Fruit fly (Drosophila melanogaster) whole organism, embryonic: Measurements from ENCODE around the gene CG14024.

Experiments used
- Atf6 ChIP-seq: fragments of 200-800 bp; sonication (Bioruptor generic); IDR thresholded peaks from 2 replicates; pipeline ENCODE4 v1.3.6; 2022; ENCODE audit warnings: missing biosample characterization, missing genetic modification characterization
- B-H2 ChIP-seq: fragments of 200-800 bp; sonication (Bioruptor generic); optimal IDR thresholded peaks from 2 replicates; lab custom pipeline; 2018; ENCODE audit warnings: missing biosample characterization, mild to moderate bottlenecking, missing genetic modification characterization
- BEAF-32 ChIP-seq: fragments of 200-800 bp; sonication (Bioruptor generic); optimal IDR thresholded peaks from 3 replicates; lab custom pipeline; 2017; ENCODE audit warnings: missing biosample characterization, missing genetic modification characterization, mild to moderate bottlenecking, moderate library complexity, missing genetic modification reagents
- Bgb ChIP-seq: fragments of 200-800 bp; sonication (Bioruptor generic); IDR thresholded peaks from 2 replicates; pipeline ENCODE4 v1.3.6; 2022; ENCODE audit warnings: missing biosample characterization, missing genetic modification characterization; ENCODE audit not compliant: partially characterized antibody
- CG11456 ChIP-seq: fragments of 200-800 bp; sonication (Bioruptor generic); IDR thresholded peaks from 3 replicates; pipeline ENCODE4 v1.3.6; 2022; ENCODE audit warnings: missing biosample characterization, missing genetic modification characterization
- CG11504 ChIP-seq: fragments of 200-800 bp; sonication (Bioruptor generic); optimal IDR thresholded peaks from 3 replicates; lab custom pipeline; 2019; ENCODE audit warnings: missing biosample characterization, mild to moderate bottlenecking, missing genetic modification characterization, moderate library complexity
- CG13123 ChIP-seq: fragments of 200-800 bp; sonication (Bioruptor generic); optimal IDR thresholded peaks from 2 replicates; lab custom pipeline; 2016; ENCODE audit warnings: missing biosample characterization, missing genetic modification characterization
- CG13624 ChIP-seq: fragments of 200-800 bp; sonication (Bioruptor generic); optimal IDR thresholded peaks from 2 replicates; lab custom pipeline; 2016; ENCODE audit warnings: missing biosample characterization, missing genetic modification characterization
- CG14014 ChIP-seq: fragments of 200-800 bp; sonication (Bioruptor generic); IDR thresholded peaks from 2 replicates; pipeline ENCODE4 v1.3.6; 2022; ENCODE audit warnings: missing biosample characterization, missing genetic modification characterization
- CG16779 ChIP-seq: fragments of 200-800 bp; sonication (Bioruptor generic); IDR thresholded peaks from 2 replicates; pipeline ENCODE4 v1.3.6; 2022; ENCODE audit warnings: missing biosample characterization, missing genetic modification characterization
- CG1792 ChIP-seq: fragments of 200-800 bp; sonication (Bioruptor generic); optimal IDR thresholded peaks from 2 replicates; lab custom pipeline; 2016; ENCODE audit warnings: missing biosample characterization, missing genetic modification characterization
- CG18599 ChIP-seq: fragments of 200-800 bp; sonication (Bioruptor generic); optimal IDR thresholded peaks from 3 replicates; lab custom pipeline; 2017; ENCODE audit warnings: missing biosample characterization, missing genetic modification characterization, mild to moderate bottlenecking, moderate library complexity, missing genetic modification reagents
- CG30403 ChIP-seq: fragments of 200-800 bp; sonication (Bioruptor generic); optimal IDR thresholded peaks from 3 replicates; lab custom pipeline; 2016; ENCODE audit warnings: missing biosample characterization, missing genetic modification characterization
- CG30431 ChIP-seq: fragments of 200-800 bp; sonication (Bioruptor generic); optimal IDR thresholded peaks from 2 replicates; lab custom pipeline; 2017; ENCODE audit warnings: missing biosample characterization, missing genetic modification characterization
- CG3407 ChIP-seq: fragments of 200-800 bp; sonication (Bioruptor generic); optimal IDR thresholded peaks from 2 replicates; lab custom pipeline; 2018; ENCODE audit warnings: missing biosample characterization, mild to moderate bottlenecking, missing genetic modification characterization
- CG34224 ChIP-seq: fragments of 200-800 bp; sonication (Bioruptor generic); IDR thresholded peaks from 3 replicates; pipeline ENCODE4 v1.3.6; 2022; ENCODE audit warnings: missing biosample characterization, missing genetic modification characterization; ENCODE audit not compliant: partially characterized antibody
- CG4820 ChIP-seq: fragments of 200-800 bp; sonication (Bioruptor generic); optimal IDR thresholded peaks from 3 replicates; lab custom pipeline; 2016; ENCODE audit warnings: missing biosample characterization, missing genetic modification characterization
- CG6689 ChIP-seq: fragments of 200-800 bp; sonication (Bioruptor generic); IDR thresholded peaks from 2 replicates; pipeline ENCODE4 v1.3.6; 2022; ENCODE audit warnings: missing biosample characterization, missing genetic modification characterization
- CG7963 ChIP-seq: fragments of 200-800 bp; sonication (Bioruptor generic); IDR thresholded peaks from 3 replicates; pipeline ENCODE4 v1.3.6; 2022; ENCODE audit warnings: missing biosample characterization, missing genetic modification characterization; ENCODE audit not compliant: partially characterized antibody
- CG9215 ChIP-seq: fragments of 200-800 bp; sonication (Bioruptor generic); IDR thresholded peaks from 2 replicates; pipeline ENCODE4 v1.3.6; 2022; ENCODE audit warnings: missing biosample characterization, missing genetic modification characterization
- Camta ChIP-seq: fragments of 200-800 bp; sonication (Bioruptor generic); optimal IDR thresholded peaks from 2 replicates; lab custom pipeline; 2016; ENCODE audit warnings: missing biosample characterization, missing genetic modification characterization
- Dp ChIP-seq: fragments of 200-800 bp; sonication (Bioruptor generic); optimal IDR thresholded peaks from 2 replicates; lab custom pipeline; 2018; ENCODE audit warnings: missing biosample characterization, mild to moderate bottlenecking, missing genetic modification characterization, moderate library complexity
- GATAe ChIP-seq: fragments of 200-800 bp; sonication (Bioruptor generic); conservative IDR thresholded peaks from 2 replicates; pipeline ENCODE4 v1.3.6; 2022; ENCODE audit warnings: missing biosample characterization, missing genetic modification characterization
- HLHmδ ChIP-seq: fragments of 200-800 bp; sonication (Bioruptor generic); optimal IDR thresholded peaks from 2 replicates; lab custom pipeline; 2018; ENCODE audit warnings: missing biosample characterization, mild to moderate bottlenecking, missing genetic modification characterization, moderate library complexity
- Meics ChIP-seq: fragments of 200-800 bp; sonication (Bioruptor generic); optimal IDR thresholded peaks from 2 replicates; lab custom pipeline; 2017; ENCODE audit warnings: missing biosample characterization, mild to moderate bottlenecking, missing genetic modification characterization
- NC2α ChIP-seq: fragments of 200-800 bp; sonication (Bioruptor generic); optimal IDR thresholded peaks from 2 replicates; lab custom pipeline; 2016; ENCODE audit warnings: missing biosample characterization, missing genetic modification characterization
- Nf-YA ChIP-seq: fragments of 200-800 bp; sonication (Bioruptor generic); IDR thresholded peaks from 2 replicates; pipeline ENCODE4 v1.3.6; 2022; ENCODE audit warnings: missing biosample characterization, missing genetic modification characterization
- Rx ChIP-seq: fragments of 200-800 bp; sonication (Bioruptor generic); IDR thresholded peaks from 2 replicates; pipeline ENCODE4 v1.3.6; 2022; ENCODE audit warnings: missing biosample characterization, missing genetic modification characterization
- Stat92E ChIP-seq, 3 experiments: fragments of >200 bp in 2 of 3; fragments of 200-800 bp in 1 of 3; sonication (Bioruptor generic) in 1 of 3; optimal IDR thresholded peaks; 2 replicates each; lab custom pipeline; 2017 to 2019; ENCODE audit warnings: missing biosample characterization in 3 of 3, missing genetic modification characterization in 3 of 3, mild to moderate bottlenecking in 1 of 3, moderate library complexity in 1 of 3
- YL-1 ChIP-seq: fragments of 200-800 bp; sonication (Bioruptor generic); optimal IDR thresholded peaks from 3 replicates; lab custom pipeline; 2017; ENCODE audit warnings: missing biosample characterization, mild to moderate bottlenecking, missing genetic modification characterization
- ato ChIP-seq: fragments of 200-800 bp; sonication (Bioruptor generic); IDR thresholded peaks from 2 replicates; pipeline ENCODE4 v1.3.6; 2022; ENCODE audit warnings: missing biosample characterization, missing genetic modification characterization; ENCODE audit not compliant: partially characterized antibody
- bowl ChIP-seq: fragments of 200-800 bp; sonication (Bioruptor generic); IDR thresholded peaks from 2 replicates; pipeline ENCODE4 v1.3.6; 2022; ENCODE audit warnings: missing biosample characterization, missing genetic modification characterization
- br ChIP-seq: fragments of >200 bp; optimal IDR thresholded peaks from 2 replicates; lab custom pipeline; 2017
- cato ChIP-seq: fragments of 200-800 bp; sonication (Bioruptor generic); optimal IDR thresholded peaks from 2 replicates; lab custom pipeline; 2016; ENCODE audit warnings: missing biosample characterization, missing genetic modification characterization, borderline replicate concordance
- crc ChIP-seq: fragments of 200-800 bp; sonication (Bioruptor generic); optimal IDR thresholded peaks from 2 replicates; lab custom pipeline; 2016; ENCODE audit warnings: missing biosample characterization, missing genetic modification characterization
- crol ChIP-seq: fragments of 200-800 bp; sonication (Bioruptor generic); IDR thresholded peaks from 2 replicates; pipeline ENCODE4 v1.3.6; 2022; ENCODE audit warnings: missing biosample characterization, missing genetic modification characterization
- dpn ChIP-seq, 2 experiments: fragments of 200-800 bp; sonication (Bioruptor generic); optimal IDR thresholded peaks; 3 replicates each; lab custom pipeline; 2016; ENCODE audit warnings: missing biosample characterization in 2 of 2, missing genetic modification characterization in 2 of 2
- dysf ChIP-seq: fragments of 200-800 bp; sonication (Bioruptor generic); IDR thresholded peaks from 3 replicates; pipeline ENCODE4 v1.3.6; 2022; ENCODE audit warnings: missing biosample characterization, missing genetic modification characterization
- gcm ChIP-seq: fragments of 200-800 bp; sonication (Bioruptor generic); optimal IDR thresholded peaks from 2 replicates; lab custom pipeline; 2019; ENCODE audit warnings: missing biosample characterization, mild to moderate bottlenecking, missing genetic modification characterization, moderate library complexity
- h ChIP-seq: fragments of >200 bp; optimal IDR thresholded peaks from 2 replicates; lab custom pipeline; 2017
- ind ChIP-seq: fragments of 200-800 bp; sonication (Bioruptor generic); optimal IDR thresholded peaks from 3 replicates; lab custom pipeline; 2016; ENCODE audit warnings: missing biosample characterization, missing genetic modification characterization
- lbe ChIP-seq: fragments of 200-800 bp; sonication (Bioruptor generic); optimal IDR thresholded peaks from 2 replicates; lab custom pipeline; 2016; ENCODE audit warnings: missing biosample characterization, mild to moderate bottlenecking, missing genetic modification characterization
- mam ChIP-seq: fragments of 200-800 bp; sonication (Bioruptor generic); optimal IDR thresholded peaks from 3 replicates; lab custom pipeline; 2016; ENCODE audit warnings: missing biosample characterization, missing genetic modification characterization
- psq ChIP-seq: fragments of 200-800 bp; sonication (Bioruptor generic); optimal IDR thresholded peaks from 2 replicates; lab custom pipeline; 2017; ENCODE audit warnings: missing biosample characterization, missing genetic modification characterization
- sima ChIP-seq: fragments of 200-800 bp; sonication (Bioruptor generic); optimal IDR thresholded peaks from 2 replicates; lab custom pipeline; 2016; ENCODE audit warnings: missing biosample characterization, missing genetic modification characterization
- sr ChIP-seq: fragments of 200-800 bp; sonication (Bioruptor generic); IDR thresholded peaks from 3 replicates; pipeline ENCODE4 v1.3.6; 2022; ENCODE audit warnings: missing biosample characterization, missing genetic modification characterization
- tin ChIP-seq: fragments of 200-800 bp; sonication (Bioruptor generic); optimal IDR thresholded peaks from 3 replicates; lab custom pipeline; 2016; ENCODE audit warnings: missing biosample characterization, missing genetic modification characterization
- tll ChIP-seq, 2 experiments: fragments of 200-800 bp in 1 of 2; fragments of >200 bp in 1 of 2; sonication (Bioruptor generic) in 1 of 2; optimal IDR thresholded peaks; 2 replicates each; lab custom pipeline; 2017 to 2019; ENCODE audit warnings: missing biosample characterization in 2 of 2, missing genetic modification characterization in 2 of 2, mild to moderate bottlenecking in 1 of 2, moderate library complexity in 1 of 2
- zen ChIP-seq: fragments of 200-800 bp; sonication (Bioruptor generic); optimal IDR thresholded peaks from 3 replicates; lab custom pipeline; 2018; ENCODE audit warnings: missing biosample characterization, mild to moderate bottlenecking, missing genetic modification characterization, moderate library complexity

CG14024 gene

DNA sequence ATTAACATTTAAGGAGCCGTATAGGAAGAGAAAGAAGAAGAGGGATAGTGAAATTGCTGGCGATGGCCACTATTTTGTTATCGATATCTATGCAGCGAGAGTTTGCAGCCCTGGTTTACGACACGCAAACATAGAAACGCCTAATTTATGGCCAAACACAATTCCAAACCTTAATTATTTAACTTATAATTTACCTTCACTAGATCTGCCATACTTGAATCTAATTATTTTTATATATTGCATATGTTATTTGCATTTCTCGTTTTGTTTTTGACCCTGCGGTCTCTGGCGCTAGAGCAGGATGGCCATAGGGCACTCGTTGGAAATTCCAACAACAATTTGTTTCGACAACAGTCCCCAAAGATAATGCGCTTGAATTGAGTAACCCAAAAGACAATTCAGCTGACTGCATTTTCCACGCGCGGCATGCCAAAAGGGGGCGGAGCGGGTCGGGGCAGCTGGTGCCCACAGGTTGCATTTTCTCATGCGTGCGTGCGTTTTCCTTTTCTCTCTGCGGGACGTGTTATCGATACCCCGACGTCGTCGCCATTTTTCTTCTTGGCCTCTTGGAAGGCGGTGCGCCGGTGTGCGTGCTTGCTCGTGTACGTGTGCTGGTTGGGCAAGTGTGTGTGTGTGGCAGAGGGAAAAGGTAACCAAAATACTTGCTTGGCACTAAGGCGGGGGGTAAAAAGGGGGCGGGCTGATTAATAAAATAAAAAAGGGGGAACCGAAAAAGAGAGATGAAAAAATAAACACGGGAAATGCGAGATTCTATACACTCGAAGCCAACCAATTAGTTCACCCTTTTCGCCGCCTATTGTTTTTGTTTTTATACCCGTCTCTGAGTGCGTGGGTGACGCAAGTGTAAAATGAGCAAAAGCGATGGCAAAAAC is 10.5 kb upstream of the CG14024 start (continued):
- TF ChIP-seq psq (GFP tag; lab: Kevin White, UChicago): peak; percentile 49
- TF ChIP-seq Stat92E (GFP tag; optimal IDR thresholded peaks at IDR 0.05; lab: Kevin White, UChicago): peak in 1 of 3 experiments; percentile 86
- no peak for TF ChIP-seq CG13624 (GFP tag; lab: Kevin White, UChicago)
- TF ChIP-seq tll (GFP tag; optimal IDR thresholded peaks at IDR 0.05; lab: Kevin White, UChicago): no peak
- no peak for TF ChIP-seq CG13123 (GFP tag; lab: Kevin White, UChicago)
- TF ChIP-seq Meics (GFP tag; lab: Kevin White, UChicago): peak; percentile 45
- TF ChIP-seq crol: peak; percentile 97
- TF ChIP-seq gcm (GFP tag; lab: Kevin White, UChicago): no peak
- TF ChIP-seq ato (GFP tag; lab: Robert Waterston, UW): no peak
- peak; percentile 74; the same call in 2 of the 3 replicates for TF ChIP-seq sr (GFP tag; lab: Robert Waterston, UW)
- no peak for TF ChIP-seq crc (GFP tag; lab: Kevin White, UChicago)
- no peak for TF ChIP-seq Dp (GFP tag; lab: Kevin White, UChicago)
- peak; percentile 73 for TF ChIP-seq CG14014 (GFP tag; lab: Robert Waterston, UW)
- TF ChIP-seq CG30431 (GFP tag; lab: Kevin White, UChicago): peak; percentile 17
- peak; percentile 85 for TF ChIP-seq YL-1
- TF ChIP-seq dpn (GFP tag; optimal IDR thresholded peaks at IDR 0.05; lab: Kevin White, UChicago): peak; percentile 49 to 62
- TF ChIP-seq B-H2: no peak
- TF ChIP-seq bowl (GFP tag; lab: Robert Waterston, UW): peak; percentile 37; the same call in 1 of the 2 replicates
- peak; percentile 45 for TF ChIP-seq mam (GFP tag; lab: Kevin White, UChicago)
- peak; percentile 21 for TF ChIP-seq lbe (GFP tag; lab: Kevin White, UChicago)
- TF ChIP-seq CG34224 (GFP tag; lab: Robert Waterston, UW): peak; percentile 65; the same call in 2 of the 3 replicates
- peak; percentile 14 for TF ChIP-seq CG30403 (GFP tag; lab: Kevin White, UChicago)
- no peak for TF ChIP-seq cato (GFP tag; lab: Kevin White, UChicago)
- peak; percentile 57 for TF ChIP-seq CG6689 (GFP tag; lab: Robert Waterston, UW)
- peak; percentile 77 for TF ChIP-seq Atf6 (GFP tag; lab: Robert Waterston, UW)
- TF ChIP-seq Camta: no peak
- 0 out of 2 replicates have a peak, but pooled peaks have one; percentile 42 for TF ChIP-seq CG16779
- peak; percentile 53 for TF ChIP-seq Rx (GFP tag; lab: Robert Waterston, UW)
- TF ChIP-seq zen (tag; lab: Kevin White, UChicago): peak; percentile 54
- no peak for TF ChIP-seq GATAe (GFP tag; lab: Robert Waterston, UW)
- TF ChIP-seq CG7963 (GFP tag; lab: Robert Waterston, UW): peak; percentile 52; the same call in 1 of the 3 replicates
- TF ChIP-seq NC2α (GFP tag; lab: Kevin White, UChicago): no peak
- no peak for TF ChIP-seq sima (GFP tag; lab: Kevin White, UChicago)
- peak; percentile 78; the same call in 2 of the 3 replicates for TF ChIP-seq CG11456 (GFP tag; lab: Robert Waterston, UW)
- peak; percentile 53 for TF ChIP-seq ind
- peak; percentile 10 for TF ChIP-seq HLHmδ (GFP tag; lab: Kevin White, UChicago)
- peak; percentile 60; the same call in 1 of the 2 replicates for TF ChIP-seq Nf-YA
- peak; percentile 57 for TF ChIP-seq CG9215 (GFP tag; lab: Robert Waterston, UW)
- TF ChIP-seq CG18599 (GFP tag; lab: Kevin White, UChicago): peak; percentile 56
- TF ChIP-seq tin (GFP tag; lab: Kevin White, UChicago): peak; percentile 28
- TF ChIP-seq h (lab: Kevin White, UChicago): no peak
- TF ChIP-seq CG4820 (GFP tag; lab: Kevin White, UChicago): no peak
- TF ChIP-seq CG11504 (tag; lab: Kevin White, UChicago): peak; percentile 22
- TF ChIP-seq CG1792 (GFP tag; lab: Kevin White, UChicago): no peak
- peak; percentile 71 for TF ChIP-seq dysf (GFP tag; lab: Robert Waterston, UW)
- no peak for TF ChIP-seq CG3407 (GFP tag; lab: Kevin White, UChicago)
- TF ChIP-seq br (lab: Kevin White, UChicago): no peak
- peak; percentile 55 for TF ChIP-seq Bgb (GFP tag; lab: Robert Waterston, UW)
- TF ChIP-seq BEAF-32 (GFP tag; lab: Kevin White, UChicago): peak; percentile 83
